Worm (Caenorhabditis elegans) whole organism, midembryonic: ENCODE measurements around the gene pfk-1.1.

Experiments
- T22C8.4 ChIP-seq: fragments of 200-800 bp; sonication (Bioruptor generic); IDR thresholded peaks from 2 replicates; pipeline ENCODE4 v1.3.6; 2022; ENCODE audit warnings: missing genetic modification characterization, missing compliant biosample characterization
- cog-1 ChIP-seq: sonication (generic microtip); optimal IDR thresholded peaks from 2 replicates; lab custom pipeline; 2016; ENCODE audit warnings: missing genetic modification characterization, missing compliant biosample characterization
- flt-1 ChIP-seq: fragments of 200-800 bp; sonication (Bioruptor generic); IDR thresholded peaks from 2 replicates; pipeline ENCODE4 v1.3.6; 2022; ENCODE audit warnings: missing genetic modification characterization, missing compliant biosample characterization
- klf-2 ChIP-seq: fragments of 200-800 bp; sonication (Bioruptor generic); conservative IDR thresholded peaks from 2 replicates; pipeline ENCODE4 v1.3.6; 2022; ENCODE audit warnings: missing genetic modification reagents, missing genetic modification characterization, missing compliant biosample characterization
- med-1 ChIP-seq: sonication (generic microtip); optimal IDR thresholded peaks from 2 replicates; lab custom pipeline; 2017; ENCODE audit warnings: missing genetic modification characterization, mild to moderate bottlenecking, missing compliant biosample characterization, antibody characterized with exemption, missing genetic modification reagents; ENCODE audit not compliant: insufficient read depth
- ref-1 ChIP-seq: fragments of 200-800 bp; sonication (Bioruptor generic); conservative IDR thresholded peaks from 2 replicates; pipeline ENCODE4 v1.3.6; 2022; ENCODE audit warnings: missing genetic modification reagents, missing genetic modification characterization, missing compliant biosample characterization
- tab-1 ChIP-seq: fragments of 200-800 bp; sonication (Bioruptor generic); IDR thresholded peaks from 2 replicates; pipeline ENCODE4 v1.3.6; 2022; ENCODE audit warnings: missing genetic modification characterization, missing compliant biosample characterization
- ztf-23 ChIP-seq: fragments of 200-800 bp; sonication (Bioruptor generic); IDR thresholded peaks from 2 replicates; pipeline ENCODE4 v1.3.6; 2022; ENCODE audit warnings: missing genetic modification reagents, missing genetic modification characterization, missing compliant biosample characterization
- ztf-29 ChIP-seq: fragments of 200-800 bp; sonication (Bioruptor generic); IDR thresholded peaks from 2 replicates; pipeline ENCODE4 v1.3.6; 2022; ENCODE audit warnings: missing genetic modification reagents, missing genetic modification characterization, missing compliant biosample characterization

The pfk-1.1 gene

DNA sequence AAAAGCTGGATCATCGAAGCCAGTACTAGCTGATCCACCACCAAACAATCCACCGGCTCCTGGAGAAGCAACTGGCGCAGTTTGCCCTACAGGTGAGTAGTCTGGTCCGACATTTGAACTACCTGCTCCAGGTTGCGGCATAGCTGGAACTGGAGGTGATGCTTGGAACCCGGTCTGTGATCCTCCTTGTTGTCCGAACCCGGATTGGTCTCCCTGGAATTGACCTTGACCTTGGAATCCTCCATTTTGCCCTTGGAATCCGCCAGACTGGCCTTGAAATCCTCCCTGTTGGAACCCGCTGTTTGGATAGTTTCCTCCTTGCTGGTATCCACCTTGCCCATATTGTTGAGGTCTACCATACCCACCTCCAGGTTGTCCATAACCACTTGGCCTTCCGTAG lies 5.3 kb downstream of the pfk-1.1 start:
- TF ChIP-seq flt-1 (GFP tag; lab: Robert Waterston, UW) (no peak), tab-1 (GFP tag; lab: Robert Waterston, UW) (no peak), T22C8.4 (GFP tag; lab: Robert Waterston, UW) (no peak)

- no peak for TF ChIP-seq klf-2 (GFP tag; lab: Robert Waterston, UW)
- TF ChIP-seq ref-1 (GFP tag; lab: Robert Waterston, UW) = no peak
- TF ChIP-seq T22C8.4 (GFP tag; lab: Robert Waterston, UW) = no peak
- TF ChIP-seq ztf-29 (GFP tag; lab: Robert Waterston, UW) = no peak
- no peak for TF ChIP-seq cog-1 (tag; lab: Kevin White, UChicago)
- no peak for TF ChIP-seq ztf-23
- no peak for TF ChIP-seq med-1 (GFP tag; lab: Kevin White, UChicago)
- TF ChIP-seq tab-1 (GFP tag; lab: Robert Waterston, UW) = no peak
- TF ChIP-seq flt-1 (GFP tag; lab: Robert Waterston, UW) = no peak
These were observed 5.9 kb downstream of the pfk-1.1 start, which contains the start of the genes Y41G9A.10 and Y41G9A.5 for ce11 chrX:2946508-2947005. Gene Y41G9A.10 (minus strand): TSS chrX:2946558. Gene Y41G9A.5 (plus strand): TSS chrX:2946667.

DNA sequence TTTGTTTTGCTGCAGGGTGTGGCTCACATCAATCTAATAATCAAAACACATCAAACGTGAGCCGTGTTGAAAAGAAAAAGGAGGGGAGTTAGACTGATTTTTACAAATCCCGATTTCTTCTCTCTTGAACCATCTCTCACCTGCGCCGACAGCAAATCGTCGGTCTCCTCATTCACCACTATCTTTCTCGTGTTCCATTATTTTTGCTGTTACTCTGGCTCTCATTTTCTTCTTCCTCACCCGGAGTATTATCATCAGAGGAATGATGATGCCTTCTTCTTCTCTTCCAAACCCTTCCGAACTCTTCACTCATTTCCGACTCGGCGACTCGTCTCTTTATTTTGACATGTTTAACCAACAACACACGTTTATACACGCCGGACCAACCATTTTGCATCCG lies 9.6 kb downstream of the pfk-1.1 start:
- TF ChIP-seq ztf-29 (GFP tag; lab: Robert Waterston, UW) = no peak

DNA sequence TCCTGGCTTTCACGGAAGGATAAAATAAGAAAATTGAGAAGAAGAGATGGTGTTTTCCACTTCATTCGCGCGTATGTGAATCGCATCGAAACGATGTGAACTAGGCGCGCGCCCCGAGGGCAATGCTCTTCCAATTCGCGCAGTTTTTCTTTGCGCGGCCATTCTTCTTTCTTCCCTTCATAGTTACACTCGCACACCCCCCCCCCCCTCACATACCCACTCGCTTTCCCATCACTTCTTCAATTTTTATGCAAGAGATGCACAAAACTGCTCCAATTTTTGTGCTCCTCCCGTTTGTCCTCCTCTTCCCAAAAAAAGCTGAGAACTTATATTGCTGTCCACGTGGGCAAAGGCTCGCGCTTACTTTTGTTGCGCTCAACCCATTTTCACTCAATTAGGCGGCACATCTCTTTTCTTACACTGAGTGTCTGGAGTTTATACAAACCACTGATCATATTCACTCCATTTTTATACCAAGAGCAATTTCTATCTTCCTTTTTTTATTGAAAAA lies 12.9 kb downstream of the pfk-1.1 start:
- no peak for TF ChIP-seq ztf-23
- TF ChIP-seq cog-1 (tag; lab: Kevin White, UChicago) = no peak
- TF ChIP-seq tab-1 (GFP tag; lab: Robert Waterston, UW) = no peak
- no peak for TF ChIP-seq T22C8.4 (GFP tag; lab: Robert Waterston, UW)
- no peak for TF ChIP-seq med-1 (GFP tag; lab: Kevin White, UChicago)
- TF ChIP-seq ref-1 (GFP tag; lab: Robert Waterston, UW) = no peak
- TF ChIP-seq ztf-29 (GFP tag; lab: Robert Waterston, UW) = no peak
- TF ChIP-seq klf-2 (GFP tag; lab: Robert Waterston, UW) = no peak
- TF ChIP-seq flt-1 (GFP tag; lab: Robert Waterston, UW) = no peak

- TF ChIP-seq ztf-23 (no peak), cog-1 (tag; lab: Kevin White, UChicago) (no peak), flt-1 (GFP tag; lab: Robert Waterston, UW) (no peak), ztf-29 (GFP tag; lab: Robert Waterston, UW) (no peak), klf-2 (GFP tag; lab: Robert Waterston, UW) (no peak), med-1 (GFP tag; lab: Kevin White, UChicago) (no peak), ref-1 (GFP tag; lab: Robert Waterston, UW) (no peak), T22C8.4 (GFP tag; lab: Robert Waterston, UW) (no peak), tab-1 (GFP tag; lab: Robert Waterston, UW) (no peak)
These were observed 15.0 kb downstream of the pfk-1.1 start for ce11 chrX:2955628-2956027.

DNA sequence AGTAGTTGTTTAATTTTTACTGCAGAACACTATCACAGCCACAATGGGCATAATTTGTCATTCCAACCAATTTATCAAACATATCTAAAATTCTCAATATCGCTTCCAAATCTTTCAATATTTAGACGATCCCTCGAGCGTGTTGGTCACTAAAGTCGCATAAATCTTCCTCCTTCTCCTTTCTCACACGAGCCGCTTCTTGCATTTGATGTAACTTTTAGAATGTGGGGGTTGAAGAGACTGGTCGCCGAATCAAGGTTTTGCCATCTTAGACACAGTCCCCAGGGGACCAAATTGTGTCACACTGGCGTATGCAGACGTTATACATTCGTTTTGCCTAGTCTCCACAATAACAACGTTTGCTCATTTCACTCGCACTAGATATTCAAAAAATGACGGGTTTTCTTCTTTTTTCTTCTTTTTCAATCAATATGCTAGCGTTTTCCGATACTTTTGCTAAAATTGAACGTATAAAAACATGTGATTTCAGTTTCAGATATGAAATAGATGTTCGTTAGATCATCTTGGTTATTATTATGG lies 16.8 kb downstream of the pfk-1.1 start, which contains the start of gene gbb-1:
gbb-1 (plus strand) TSS at position 490 of the 540 bp plus-strand sequence.
- no peak for TF ChIP-seq med-1 (GFP tag; lab: Kevin White, UChicago)
- TF ChIP-seq tab-1 (GFP tag; lab: Robert Waterston, UW) = no peak
- no peak for TF ChIP-seq ref-1 (GFP tag; lab: Robert Waterston, UW)
- TF ChIP-seq ztf-29 (GFP tag; lab: Robert Waterston, UW) = no peak
- TF ChIP-seq T22C8.4 (GFP tag; lab: Robert Waterston, UW) = no peak
- no peak for TF ChIP-seq klf-2 (GFP tag; lab: Robert Waterston, UW)
- TF ChIP-seq flt-1 (GFP tag; lab: Robert Waterston, UW) = no peak
- TF ChIP-seq ztf-23 = no peak
- no peak for TF ChIP-seq cog-1 (tag; lab: Kevin White, UChicago)

DNA sequence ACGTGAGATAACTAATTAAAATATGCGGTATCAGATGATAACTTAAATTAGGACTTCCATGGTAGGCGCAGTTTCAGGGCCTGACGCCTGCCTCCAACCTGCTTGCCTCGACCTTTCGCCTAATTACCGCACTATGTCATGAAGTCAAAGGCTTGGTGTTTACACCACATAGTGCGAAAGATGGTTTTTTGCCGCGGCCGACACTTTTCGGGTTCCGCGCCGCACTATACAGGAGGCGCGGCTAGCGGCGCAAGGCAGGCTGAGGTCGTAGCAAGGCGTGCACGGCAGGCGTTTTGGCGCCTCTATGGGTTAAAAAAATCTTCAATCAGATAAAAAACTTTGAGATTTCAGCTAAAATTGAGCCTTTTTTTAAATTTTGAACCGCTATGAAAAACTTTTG lies 20.0 kb downstream of the pfk-1.1 start:
- TF ChIP-seq T22C8.4 (GFP tag; lab: Robert Waterston, UW) = no peak
- TF ChIP-seq flt-1 (GFP tag; lab: Robert Waterston, UW) = 0 out of 2 replicates have a peak, but pooled peaks have one; percentile 15
- no peak for TF ChIP-seq ztf-29 (GFP tag; lab: Robert Waterston, UW)

ce11 chrX:2966252-2966651 lies 25.6 kb downstream of the pfk-1.1 start:
- no peak for TF ChIP-seq flt-1 (GFP tag; lab: Robert Waterston, UW)
- no peak for TF ChIP-seq tab-1 (GFP tag; lab: Robert Waterston, UW)
- TF ChIP-seq T22C8.4 (GFP tag; lab: Robert Waterston, UW) = no peak
- TF ChIP-seq med-1 (GFP tag; lab: Kevin White, UChicago) = no peak
- no peak for TF ChIP-seq ref-1 (GFP tag; lab: Robert Waterston, UW)
- TF ChIP-seq ztf-29 (GFP tag; lab: Robert Waterston, UW) = no peak
- TF ChIP-seq cog-1 (tag; lab: Kevin White, UChicago) = no peak

- TF ChIP-seq klf-2 (GFP tag; lab: Robert Waterston, UW) (no peak), ztf-23 (no peak), flt-1 (GFP tag; lab: Robert Waterston, UW) (no peak), ref-1 (GFP tag; lab: Robert Waterston, UW) (no peak), med-1 (GFP tag; lab: Kevin White, UChicago) (no peak), T22C8.4 (GFP tag; lab: Robert Waterston, UW) (no peak), tab-1 (GFP tag; lab: Robert Waterston, UW) (no peak), cog-1 (tag; lab: Kevin White, UChicago) (no peak), ztf-29 (GFP tag; lab: Robert Waterston, UW) (no peak)
These were observed 28.8 kb downstream of the pfk-1.1 start for ce11 chrX:2969447-2969989.
